Fruit fly (Drosophila melanogaster) whole organism, prepupa: ENCODE results near the gene Syx5.
A peak's percentile ranks its signal among the peaks of the same experiment; 100 is the strongest.

Experiments used
- CG10631 ChIP-seq: fragments of 200-800 bp; sonication (Bioruptor generic); optimal IDR thresholded peaks from 2 replicates; lab custom pipeline; 2016; ENCODE audit warnings: missing biosample characterization, missing genetic modification characterization
- CG10669 ChIP-seq: fragments of 200-800 bp; sonication (Bioruptor generic); optimal IDR thresholded peaks from 3 replicates; lab custom pipeline; 2018; ENCODE audit warnings: missing biosample characterization, mild to moderate bottlenecking, missing genetic modification characterization, moderate library complexity
- CG11294 ChIP-seq: fragments of 200-800 bp; sonication (Bioruptor generic); IDR thresholded peaks from 2 replicates; pipeline ENCODE4 v1.3.6; 2022; ENCODE audit warnings: missing biosample characterization, missing genetic modification characterization
- CG11762 ChIP-seq: fragments of 200-800 bp; sonication (Bioruptor generic); optimal IDR thresholded peaks from 3 replicates; lab custom pipeline; 2016; ENCODE audit warnings: missing biosample characterization, missing genetic modification characterization; ENCODE audit not compliant: insufficient read depth
- CG11902 ChIP-seq: fragments of 200-800 bp; sonication (Bioruptor generic); optimal IDR thresholded peaks from 3 replicates; lab custom pipeline; 2016; ENCODE audit warnings: missing biosample characterization, missing genetic modification characterization
- CG15336 ChIP-seq: fragments of 200-800 bp; sonication (Bioruptor generic); IDR thresholded peaks from 2 replicates; pipeline ENCODE4 v1.3.6; 2022; ENCODE audit warnings: missing biosample characterization, missing genetic modification characterization
- CG1621 ChIP-seq: fragments of 200-800 bp; sonication (Bioruptor generic); optimal IDR thresholded peaks from 3 replicates; lab custom pipeline; 2018; ENCODE audit warnings: missing biosample characterization, mild to moderate bottlenecking, missing genetic modification characterization
- CG16779 ChIP-seq: fragments of 200-800 bp; sonication (Bioruptor generic); optimal IDR thresholded peaks from 3 replicates; lab custom pipeline; 2017; ENCODE audit warnings: missing biosample characterization, mild to moderate bottlenecking, missing genetic modification characterization
- CG3032 ChIP-seq: fragments of 200-800 bp; optimal IDR thresholded peaks from 2 replicates; lab custom pipeline; 2019; ENCODE audit warnings: missing biosample characterization, mild to moderate bottlenecking, missing genetic modification characterization, moderate library complexity
- CG31627 ChIP-seq: fragments of 200-800 bp; sonication (Bioruptor generic); optimal IDR thresholded peaks from 3 replicates; lab custom pipeline; 2016; ENCODE audit warnings: missing biosample characterization, missing genetic modification characterization
- CG4318 ChIP-seq: fragments of 200-800 bp; sonication (Bioruptor generic); optimal IDR thresholded peaks from 3 replicates; lab custom pipeline; 2017; ENCODE audit warnings: missing biosample characterization, mild to moderate bottlenecking, missing genetic modification characterization
- CG6276 ChIP-seq: fragments of 200-800 bp; sonication (Bioruptor generic); optimal IDR thresholded peaks from 2 replicates; lab custom pipeline; 2017; ENCODE audit warnings: missing biosample characterization, mild to moderate bottlenecking, missing genetic modification characterization
- CG6792 ChIP-seq: fragments of 200-800 bp; sonication (Bioruptor generic); optimal IDR thresholded peaks from 3 replicates; lab custom pipeline; 2016; ENCODE audit warnings: missing biosample characterization, missing genetic modification characterization
- CG6808 ChIP-seq: fragments of 200-800 bp; sonication (Bioruptor generic); optimal IDR thresholded peaks from 3 replicates; lab custom pipeline; 2017; ENCODE audit warnings: missing biosample characterization, missing genetic modification characterization, mild to moderate bottlenecking, moderate library complexity, missing genetic modification reagents
- CG6854 ChIP-seq: fragments of 200-800 bp; sonication (Bioruptor generic); optimal IDR thresholded peaks from 2 replicates; lab custom pipeline; 2017; ENCODE audit warnings: missing biosample characterization, mild to moderate bottlenecking, missing genetic modification characterization
- CG7368 ChIP-seq: fragments of 200-800 bp; sonication (Bioruptor generic); optimal IDR thresholded peaks from 3 replicates; lab custom pipeline; 2016; ENCODE audit warnings: missing biosample characterization, missing genetic modification characterization
- CG8319 ChIP-seq: fragments of 200-800 bp; sonication (Bioruptor generic); optimal IDR thresholded peaks from 3 replicates; lab custom pipeline; 2016; ENCODE audit warnings: missing biosample characterization, missing genetic modification characterization
- CG8632 ChIP-seq: fragments of 200-800 bp; sonication (Bioruptor generic); optimal IDR thresholded peaks from 3 replicates; lab custom pipeline; 2016; ENCODE audit warnings: missing biosample characterization, missing genetic modification characterization
- Eip75B ChIP-seq: fragments of 200-800 bp; sonication (Bioruptor generic); optimal IDR thresholded peaks from 3 replicates; lab custom pipeline; 2016; ENCODE audit warnings: missing biosample characterization, missing genetic modification characterization
- Eip93F ChIP-seq: fragments of 200-800 bp; sonication (Bioruptor generic); optimal IDR thresholded peaks from 2 replicates; lab custom pipeline; 2016; ENCODE audit warnings: missing biosample characterization, mild to moderate bottlenecking, missing genetic modification characterization
- Ets96B ChIP-seq: fragments of 200-800 bp; optimal IDR thresholded peaks from 2 replicates; lab custom pipeline; 2019; ENCODE audit warnings: missing biosample characterization, mild to moderate bottlenecking, missing genetic modification characterization, moderate library complexity
- Hr38 ChIP-seq: sonication (Bioruptor generic); optimal IDR thresholded peaks from 2 replicates; lab custom pipeline; 2016; ENCODE audit warnings: missing biosample characterization, missing genetic modification characterization
- Hr39 ChIP-seq: fragments of 200-800 bp; sonication (Bioruptor generic); optimal IDR thresholded peaks from 2 replicates; lab custom pipeline; 2016; ENCODE audit warnings: missing biosample characterization, missing genetic modification characterization
- Lpt ChIP-seq: fragments of 200-800 bp; sonication (Bioruptor generic); optimal IDR thresholded peaks from 3 replicates; lab custom pipeline; 2016; ENCODE audit warnings: missing biosample characterization, missing genetic modification characterization
- Met ChIP-seq: fragments of 200-800 bp; sonication (Bioruptor generic); optimal IDR thresholded peaks from 3 replicates; lab custom pipeline; 2016; ENCODE audit warnings: missing biosample characterization, missing genetic modification characterization
- OdsH ChIP-seq: fragments of 200-800 bp; sonication (Bioruptor generic); optimal IDR thresholded peaks from 3 replicates; lab custom pipeline; 2016; ENCODE audit warnings: missing biosample characterization, missing genetic modification characterization
- Sox102F ChIP-seq: fragments of 200-800 bp; sonication (Bioruptor generic); optimal IDR thresholded peaks from 2 replicates; lab custom pipeline; 2016; ENCODE audit warnings: missing biosample characterization, mild to moderate bottlenecking, missing genetic modification characterization
- Sox14 ChIP-seq: fragments of 200-800 bp; sonication (Bioruptor generic); optimal IDR thresholded peaks from 3 replicates; lab custom pipeline; 2016; ENCODE audit warnings: missing biosample characterization, missing genetic modification characterization
- Sox15 ChIP-seq: fragments of 200-800 bp; sonication (Bioruptor generic); optimal IDR thresholded peaks from 3 replicates; lab custom pipeline; 2016; ENCODE audit warnings: missing biosample characterization, missing genetic modification characterization
- achi ChIP-seq: fragments of 200-800 bp; sonication (Bioruptor generic); optimal IDR thresholded peaks from 3 replicates; lab custom pipeline; 2016; ENCODE audit warnings: missing biosample characterization, missing genetic modification characterization
- dac ChIP-seq: fragments of 200-800 bp; sonication (Bioruptor generic); optimal IDR thresholded peaks from 2 replicates; lab custom pipeline; 2017; ENCODE audit warnings: missing biosample characterization, mild to moderate bottlenecking, missing genetic modification characterization
- dsx ChIP-seq: fragments of 200-800 bp; optimal IDR thresholded peaks from 3 replicates; lab custom pipeline; 2019; ENCODE audit warnings: missing biosample characterization, mild to moderate bottlenecking, missing genetic modification characterization, moderate library complexity; ENCODE audit not compliant: poor library complexity, severe bottlenecking
- eg ChIP-seq: fragments of 200-800 bp; sonication (Bioruptor generic); IDR thresholded peaks from 3 replicates; pipeline ENCODE4 v1.3.6; 2022; ENCODE audit warnings: missing biosample characterization, missing genetic modification characterization
- esn ChIP-seq: fragments of 200-800 bp; sonication (Bioruptor generic); optimal IDR thresholded peaks from 2 replicates; lab custom pipeline; 2016; ENCODE audit warnings: missing biosample characterization, mild to moderate bottlenecking, missing genetic modification characterization, moderate library complexity
- fd59A ChIP-seq: fragments of 200-800 bp; sonication (Bioruptor generic); optimal IDR thresholded peaks from 2 replicates; lab custom pipeline; 2017; ENCODE audit warnings: missing biosample characterization, mild to moderate bottlenecking, missing genetic modification characterization, missing genetic modification reagents
- fd85E ChIP-seq: fragments of 200-800 bp; sonication (Bioruptor generic); optimal IDR thresholded peaks from 3 replicates; lab custom pipeline; 2016; ENCODE audit warnings: missing biosample characterization, missing genetic modification characterization
- fkh ChIP-seq: fragments of 200-800 bp; sonication (Bioruptor generic); optimal IDR thresholded peaks from 3 replicates; lab custom pipeline; 2017; ENCODE audit warnings: missing biosample characterization, mild to moderate bottlenecking, missing genetic modification characterization, moderate library complexity
- net ChIP-seq: fragments of 200-800 bp; sonication (Bioruptor generic); optimal IDR thresholded peaks from 3 replicates; lab custom pipeline; 2016; ENCODE audit warnings: missing biosample characterization, missing genetic modification characterization
- pdm3 ChIP-seq: fragments of 200-800 bp; sonication (Bioruptor generic); optimal IDR thresholded peaks from 3 replicates; lab custom pipeline; 2016; ENCODE audit warnings: missing biosample characterization, missing genetic modification characterization
- salr ChIP-seq, 2 experiments: fragments of 200-800 bp; sonication (Bioruptor generic); optimal IDR thresholded peaks; 3 replicates each; lab custom pipeline; 2016 to 2018; ENCODE audit warnings: missing biosample characterization in 2 of 2, missing genetic modification characterization in 2 of 2, mild to moderate bottlenecking in 1 of 2
- spab ChIP-seq: fragments of 200-800 bp; sonication (Bioruptor generic); optimal IDR thresholded peaks from 2 replicates; lab custom pipeline; 2017; ENCODE audit warnings: missing biosample characterization, mild to moderate bottlenecking, missing genetic modification characterization, missing genetic modification reagents
- svp ChIP-seq: fragments of 200-800 bp; sonication (Bioruptor generic); peaks from one replicate; lab custom pipeline; 2016; ENCODE audit warnings: missing biosample characterization, missing genetic modification characterization
- topi ChIP-seq: fragments of 200-800 bp; sonication (Bioruptor generic); optimal IDR thresholded peaks from 3 replicates; lab custom pipeline; 2016; ENCODE audit warnings: missing biosample characterization, missing genetic modification characterization
- vri ChIP-seq: fragments of 200-800 bp; sonication (Bioruptor generic); optimal IDR thresholded peaks from 3 replicates; lab custom pipeline; 2016; ENCODE audit warnings: missing biosample characterization, mild to moderate bottlenecking, missing genetic modification characterization

Syx5 gene

dm6 chr2L:16268107-16268539, 39.0 kb upstream of the Syx5 start:
- TF ChIP-seq CG6276 (GFP tag; lab: Kevin White, UChicago) = peak; percentile 32
- TF ChIP-seq CG6808 (GFP tag; lab: Kevin White, UChicago) = no peak
- no peak for TF ChIP-seq CG10669 (GFP tag; lab: Kevin White, UChicago)
- peak; percentile 56 for TF ChIP-seq dsx (GFP tag; lab: Kevin White, UChicago)
- TF ChIP-seq vri (GFP tag; lab: Kevin White, UChicago) = peak; percentile 54
- no peak for TF ChIP-seq CG3032 (tag; lab: Kevin White, UChicago)
- TF ChIP-seq CG6854 = peak; percentile 58
- TF ChIP-seq Lpt (GFP tag; lab: Kevin White, UChicago) = peak; percentile 42
- no peak for TF ChIP-seq Ets96B (tag; lab: Kevin White, UChicago)
- peak; percentile 40 for TF ChIP-seq net (GFP tag; lab: Kevin White, UChicago)

- TF ChIP-seq fd59A (GFP tag; lab: Kevin White, UChicago) = peak; percentile 1
- no peak for TF ChIP-seq fd85E (GFP tag; lab: Kevin White, UChicago)
- TF ChIP-seq Eip75B (GFP tag; lab: Kevin White, UChicago) = no peak
- TF ChIP-seq OdsH (GFP tag; lab: Kevin White, UChicago) = no peak
- TF ChIP-seq net (GFP tag; lab: Kevin White, UChicago) = no peak
- no peak for TF ChIP-seq svp (GFP tag; lab: Kevin White, UChicago)
- no peak for TF ChIP-seq CG31627 (GFP tag; lab: Kevin White, UChicago)
- TF ChIP-seq Met = no peak
- TF ChIP-seq CG3032 (tag; lab: Kevin White, UChicago) = no peak
- no peak for TF ChIP-seq CG8632
- TF ChIP-seq pdm3 (GFP tag; lab: Kevin White, UChicago) = no peak
- peak; percentile 23 for TF ChIP-seq Sox14 (GFP tag; lab: Kevin White, UChicago)
- TF ChIP-seq topi (GFP tag; lab: Kevin White, UChicago) = no peak
- no peak for TF ChIP-seq Sox102F
- TF ChIP-seq Eip93F (GFP tag; lab: Kevin White, UChicago) = no peak
- TF ChIP-seq CG7368 = no peak
- TF ChIP-seq CG11902 (GFP tag; lab: Kevin White, UChicago) = no peak
- no peak for TF ChIP-seq CG6792
- TF ChIP-seq CG16779 (tag; lab: Kevin White, UChicago) = no peak
- peak; percentile 10 for TF ChIP-seq CG10631
- no peak for TF ChIP-seq CG11762 (GFP tag; lab: Kevin White, UChicago)
- TF ChIP-seq esn (GFP tag; lab: Kevin White, UChicago) = no peak
- no peak for TF ChIP-seq dac (GFP tag; lab: Kevin White, UChicago)
- TF ChIP-seq salr (GFP tag; optimal IDR thresholded peaks at IDR 0.05; lab: Kevin White, UChicago) = no peak
Measured at dm6 chr2L:16268869-16269231, 38.3 kb upstream of the Syx5 start.

- no peak for TF ChIP-seq eg (GFP tag; lab: Robert Waterston, UW)
- TF ChIP-seq CG1621 (tag; lab: Kevin White, UChicago) = peak; percentile 70
- TF ChIP-seq Hr39 = no peak
- TF ChIP-seq Met = peak; percentile 71
- TF ChIP-seq achi = peak; percentile 65
- peak; percentile 52 for TF ChIP-seq Eip93F (GFP tag; lab: Kevin White, UChicago)
- TF ChIP-seq CG11902 (GFP tag; lab: Kevin White, UChicago) = no peak
- TF ChIP-seq CG4318 (GFP tag; lab: Kevin White, UChicago) = no peak
- TF ChIP-seq Sox15 (GFP tag; lab: Kevin White, UChicago) = no peak
- TF ChIP-seq CG6808 (GFP tag; lab: Kevin White, UChicago) = peak; percentile 71
- peak; percentile 64 for TF ChIP-seq CG8319 (GFP tag; lab: Kevin White, UChicago)
- TF ChIP-seq CG11294 (GFP tag; lab: Robert Waterston, UW) = no peak
- peak; percentile 79 for TF ChIP-seq CG16779 (tag; lab: Kevin White, UChicago)
- TF ChIP-seq fd59A (GFP tag; lab: Kevin White, UChicago) = peak; percentile 6
- peak; percentile 32 for TF ChIP-seq CG3032 (tag; lab: Kevin White, UChicago)
- TF ChIP-seq CG6792 = peak; percentile 74
- TF ChIP-seq Sox14 (GFP tag; lab: Kevin White, UChicago) = no peak
- peak; percentile 26 for TF ChIP-seq CG11762 (GFP tag; lab: Kevin White, UChicago)
- peak; percentile 60 for TF ChIP-seq fd85E (GFP tag; lab: Kevin White, UChicago)
- TF ChIP-seq CG8632 = peak; percentile 38
- peak; percentile 61 for TF ChIP-seq spab (GFP tag; lab: Kevin White, UChicago)
- TF ChIP-seq Hr38 = no peak
- peak; percentile 70 for TF ChIP-seq Eip75B (GFP tag; lab: Kevin White, UChicago)
- TF ChIP-seq OdsH (GFP tag; lab: Kevin White, UChicago) = peak; percentile 13
- TF ChIP-seq fkh (GFP tag; lab: Kevin White, UChicago) = peak; percentile 91
- TF ChIP-seq dsx (GFP tag; lab: Kevin White, UChicago) = peak; percentile 61
- TF ChIP-seq CG15336 = no peak
Measured at dm6 chr2L:16269232-16270134, 37.7 kb upstream of the Syx5 start.
